Worm (Caenorhabditis elegans): ENCODE results near the gene gst-8.
"Not testable (repeated sequence)": the region's sequence is repeated elsewhere in the genome, so short reads cannot be mapped to it uniquely, and the experiment has no call there.

gst-8 gene

DNA sequence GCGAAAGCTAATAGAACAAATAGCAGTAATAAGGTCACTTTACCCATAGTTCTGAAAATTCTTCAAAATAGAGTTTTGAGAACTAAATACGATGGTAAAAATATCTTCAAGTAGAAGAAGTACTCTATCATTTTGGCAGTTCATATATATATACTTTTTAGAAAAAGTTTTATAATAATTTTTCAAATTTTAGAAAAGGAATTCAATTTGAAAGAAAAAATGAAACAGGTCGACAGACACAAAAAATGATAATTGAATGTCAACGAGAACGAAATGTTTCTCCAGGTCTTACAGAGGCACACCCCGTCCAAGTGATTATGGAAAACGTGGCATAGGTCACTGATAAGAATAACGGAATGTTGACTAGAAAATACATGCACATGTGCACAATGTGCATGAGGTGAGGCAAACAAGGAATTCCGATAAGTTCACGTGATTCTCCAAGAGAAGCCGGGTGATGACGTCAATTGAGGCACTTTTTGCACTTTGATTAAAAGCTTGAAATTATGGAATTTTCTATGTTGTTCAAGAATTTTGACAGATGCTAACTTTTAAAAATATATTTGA is 41.8 kb downstream of the gst-8 start, which contains the start of gene aagr-2:
TSS of gene aagr-2 (minus strand) at position 51 of the 567 bp plus-strand sequence.
- TF ChIP-seq nhr-237 (tag; optimal IDR thresholded peaks at IDR 0.05) = no peak
- TF ChIP-seq M03D4.4 (tag; optimal IDR thresholded peaks at IDR 0.05) = no peak
- no peak for TF ChIP-seq lsy-2 (tag; optimal IDR thresholded peaks at IDR 0.05)
- no peak for TF ChIP-seq ham-2 (GFP tag; optimal IDR thresholded peaks at IDR 0.05)

DNA sequence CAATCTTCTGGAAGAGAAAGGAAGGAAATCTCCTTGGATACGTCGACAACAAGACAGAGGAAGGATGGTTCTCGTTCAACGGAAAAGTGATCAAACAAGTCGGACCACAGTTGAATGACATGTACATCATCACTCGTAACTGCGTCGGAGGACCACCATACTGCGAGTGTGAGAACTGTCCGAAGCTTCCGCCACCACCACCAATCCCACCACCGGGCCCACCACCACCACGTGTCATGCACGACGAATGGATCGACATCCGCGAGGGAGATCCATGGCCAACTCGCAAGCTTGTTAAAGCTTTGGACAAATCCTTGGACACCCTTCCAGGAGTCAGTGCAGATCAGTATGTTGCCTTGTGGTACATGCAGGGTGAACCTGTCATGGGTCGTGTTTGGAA is 47.8 kb downstream of the gst-8 start:
- TF ChIP-seq tbx-8 (GFP tag; optimal IDR thresholded peaks at IDR 0.05) (no peak), pha-4 (tag; optimal IDR thresholded peaks at IDR 0.05) (no peak), cnd-1 (tag; optimal IDR thresholded peaks at IDR 0.05) (no peak), unc-120 (tag; optimal IDR thresholded peaks at IDR 0.05; ENCODE audit: poor library complexity, severe bottlenecking) (no peak), nhr-12 (tag; optimal IDR thresholded peaks at IDR 0.05) (no peak)

DNA sequence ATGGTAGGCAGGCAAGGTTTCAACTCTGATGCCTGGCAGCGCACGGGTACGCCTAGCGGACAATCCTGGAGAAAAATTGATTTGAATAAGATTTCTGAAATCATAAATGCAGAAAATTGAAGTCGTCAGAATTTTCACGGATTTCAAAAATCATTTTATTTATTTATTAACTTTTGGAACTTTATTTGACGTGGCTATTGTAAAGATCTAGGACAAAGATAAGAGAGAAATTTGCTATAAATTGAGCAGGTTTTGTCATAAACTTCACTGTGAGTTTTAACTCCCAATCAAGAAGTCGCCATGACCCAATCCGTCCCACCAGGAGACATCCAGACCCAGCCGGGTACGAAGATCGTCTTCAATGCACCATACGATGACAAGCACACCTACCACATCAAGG is 49.2 kb downstream of the gst-8 start, which contains the start of gene msp-152:
TSS of gene msp-152 (plus strand) at position 301 of the 400 bp plus-strand sequence.
- TF ChIP-seq M03D4.4 (tag; optimal IDR thresholded peaks at IDR 0.05); lin-13 (tag; optimal IDR thresholded peaks at IDR 0.05); bed-3 (GFP tag; optimal IDR thresholded peaks at IDR 0.05): not testable (repeated sequence)
